Worm (Caenorhabditis elegans) whole organism, L1 larva: ENCODE data around the gene Y48C3A.20.

Experiments used
- C04F5.9 ChIP-seq: sonication (generic microtip); optimal IDR thresholded peaks from 2 replicates; lab custom pipeline; 2016; ENCODE audit warnings: missing genetic modification characterization, missing compliant biosample characterization
- C16A3.4 ChIP-seq: fragments of 150-350 bp; optimal IDR thresholded peaks from 2 replicates; lab custom pipeline; 2014; ENCODE audit warnings: missing biosample characterization, missing genetic modification characterization
- F16B12.6 ChIP-seq: fragments of 150-350 bp; optimal IDR thresholded peaks from 2 replicates; lab custom pipeline; 2014; ENCODE audit warnings: missing biosample characterization, missing genetic modification characterization
- aly-2 ChIP-seq: fragments of 150-350 bp; optimal IDR thresholded peaks from 2 replicates; lab custom pipeline; 2014; ENCODE audit warnings: missing biosample characterization, missing genetic modification characterization
- ama-1 ChIP-seq: fragments of 150-350 bp; optimal IDR thresholded peaks from 2 replicates; lab custom pipeline; 2014
- blmp-1 ChIP-seq: fragments of 150-350 bp; optimal IDR thresholded peaks from 2 replicates; lab custom pipeline; 2014; ENCODE audit warnings: missing biosample characterization, missing genetic modification characterization
- ceh-88 ChIP-seq: fragments of 200-800 bp; sonication (Bioruptor generic); IDR thresholded peaks from 2 replicates; pipeline ENCODE4 v1.3.6; 2022; ENCODE audit warnings: missing genetic modification characterization, missing compliant biosample characterization
- ces-1 ChIP-seq: fragments of 150-350 bp; optimal IDR thresholded peaks from 2 replicates; lab custom pipeline; 2014; ENCODE audit warnings: missing biosample characterization, missing genetic modification reagents, missing genetic modification characterization
- dsc-1 ChIP-seq: sonication (generic microtip); optimal IDR thresholded peaks from 2 replicates; lab custom pipeline; 2016; ENCODE audit warnings: mild to moderate bottlenecking, missing genetic modification characterization, missing compliant biosample characterization
- efl-1 ChIP-seq, 4 experiments: fragments of 150-350 bp; optimal IDR thresholded peaks in 3 of 4; peaks in 1 of 4; 1 replicate in 1 of 4; 2 replicates in 3 of 4; lab custom pipeline; 2014; ENCODE audit warnings: missing biosample characterization in 2 of 4, missing genetic modification characterization in 2 of 4, missing genetic modification reagents in 2 of 4
- efl-3 ChIP-seq: fragments of 200-800 bp; sonication (Bioruptor generic); optimal IDR thresholded peaks from 2 replicates; lab custom pipeline; 2018; ENCODE audit warnings: mild to moderate bottlenecking, missing genetic modification characterization, missing compliant biosample characterization
- egl-27 ChIP-seq, 2 experiments: fragments of 150-350 bp in 1 of 2; sonication (generic microtip); optimal IDR thresholded peaks; 3 replicates each; lab custom pipeline; 2017 to 2018; ENCODE audit warnings: missing biosample characterization in 2 of 2, missing genetic modification characterization in 2 of 2, missing genetic modification reagents in 2 of 2
- elt-2 ChIP-seq: sonication (generic microtip); optimal IDR thresholded peaks from 2 replicates; lab custom pipeline; 2016; ENCODE audit warnings: missing genetic modification characterization, mild to moderate bottlenecking, inconsistent platforms, missing compliant biosample characterization, missing genetic modification reagents
- fkh-4 ChIP-seq: sonication (generic microtip); optimal IDR thresholded peaks from 2 replicates; lab custom pipeline; 2016; ENCODE audit warnings: missing compliant biosample characterization, missing genetic modification characterization, borderline replicate concordance
- fkh-8 ChIP-seq: sonication (generic microtip); optimal IDR thresholded peaks from 2 replicates; lab custom pipeline; 2016; ENCODE audit warnings: mild to moderate bottlenecking, missing genetic modification characterization, missing compliant biosample characterization
- irx-1 ChIP-seq: sonication (generic microtip); optimal IDR thresholded peaks from 2 replicates; lab custom pipeline; 2016; ENCODE audit warnings: missing genetic modification characterization, missing compliant biosample characterization
- isw-1 ChIP-seq: fragments of 200-800 bp; sonication (Bioruptor generic); IDR thresholded peaks from 2 replicates; pipeline ENCODE4 v1.3.6; 2022; ENCODE audit warnings: missing genetic modification characterization, missing compliant biosample characterization
- lin-13 ChIP-seq: fragments of 150-350 bp; optimal IDR thresholded peaks from 2 replicates; lab custom pipeline; 2014; ENCODE audit warnings: missing biosample characterization, missing genetic modification reagents, missing genetic modification characterization
- lin-15B ChIP-seq: fragments of 150-350 bp; sonication (generic microtip); optimal IDR thresholded peaks from 3 replicates; lab custom pipeline; 2014; ENCODE audit warnings: missing biosample characterization, missing genetic modification characterization
- lin-35 ChIP-seq, 2 experiments: fragments of 150-350 bp; optimal IDR thresholded peaks; 2 replicates each; lab custom pipeline; 2014; ENCODE audit warnings: missing biosample characterization in 2 of 2, missing genetic modification characterization in 2 of 2, missing genetic modification reagents in 2 of 2
- lir-3 ChIP-seq: sonication (generic microtip); optimal IDR thresholded peaks from 2 replicates; lab custom pipeline; 2016; ENCODE audit warnings: mild to moderate bottlenecking, missing genetic modification characterization, moderate library complexity, missing compliant biosample characterization; ENCODE audit not compliant: poor library complexity
- mab-9 ChIP-seq: fragments of 200-800 bp; sonication (Bioruptor generic); IDR thresholded peaks from 2 replicates; pipeline ENCODE4 v1.3.6; 2022; ENCODE audit warnings: missing genetic modification reagents, missing genetic modification characterization, missing compliant biosample characterization
- nhr-11 ChIP-seq: fragments of 150-350 bp; optimal IDR thresholded peaks from 2 replicates; lab custom pipeline; 2014; ENCODE audit warnings: missing biosample characterization, missing genetic modification characterization
- nhr-20 ChIP-seq: sonication (generic microtip); optimal IDR thresholded peaks from 2 replicates; lab custom pipeline; 2016; ENCODE audit warnings: mild to moderate bottlenecking, missing genetic modification characterization, missing compliant biosample characterization
- nhr-237 ChIP-seq: fragments of 150-350 bp; optimal IDR thresholded peaks from 2 replicates; lab custom pipeline; 2014; ENCODE audit warnings: missing biosample characterization, missing genetic modification characterization
- nhr-71 ChIP-seq: sonication (generic microtip); optimal IDR thresholded peaks from 2 replicates; lab custom pipeline; 2016; ENCODE audit warnings: mild to moderate bottlenecking, missing genetic modification characterization, moderate library complexity, missing compliant biosample characterization
- nhr-77 ChIP-seq: fragments of 150-350 bp; optimal IDR thresholded peaks from 2 replicates; lab custom pipeline; 2014; ENCODE audit warnings: missing biosample characterization, missing genetic modification characterization
- nhr-85 ChIP-seq: sonication (generic microtip); peaks from one replicate; lab custom pipeline; 2016; ENCODE audit warnings: missing genetic modification characterization, inconsistent platforms, missing compliant biosample characterization
- pag-3 ChIP-seq: sonication (generic microtip); optimal IDR thresholded peaks from 2 replicates; lab custom pipeline; 2017; ENCODE audit warnings: missing genetic modification characterization, mild to moderate bottlenecking, missing compliant biosample characterization, antibody characterized with exemption, borderline replicate concordance; ENCODE audit not compliant: insufficient read depth
- pax-3 ChIP-seq: fragments of 200-800 bp; sonication (Bioruptor generic); optimal IDR thresholded peaks from 2 replicates; lab custom pipeline; 2018; ENCODE audit warnings: mild to moderate bottlenecking, missing genetic modification characterization, moderate library complexity, missing compliant biosample characterization
- rnt-1 ChIP-seq: sonication (generic microtip); optimal IDR thresholded peaks from 2 replicates; lab custom pipeline; 2016; ENCODE audit warnings: mild to moderate bottlenecking, missing genetic modification characterization, moderate library complexity, missing compliant biosample characterization
- skn-1 ChIP-seq: fragments of 150-350 bp; optimal IDR thresholded peaks from 2 replicates; lab custom pipeline; 2014; ENCODE audit warnings: missing biosample characterization, missing genetic modification characterization
- sptf-1 ChIP-seq: fragments of 150-350 bp; optimal IDR thresholded peaks from 2 replicates; lab custom pipeline; 2014; ENCODE audit warnings: missing biosample characterization, missing genetic modification characterization
- swsn-7 ChIP-seq: sonication (generic microtip); optimal IDR thresholded peaks from 2 replicates; lab custom pipeline; 2016; ENCODE audit warnings: missing genetic modification characterization, missing compliant biosample characterization
- unc-130 ChIP-seq: fragments of 150-350 bp; optimal IDR thresholded peaks from 2 replicates; lab custom pipeline; 2017; ENCODE audit warnings: missing biosample characterization, missing genetic modification characterization, inconsistent platforms
- unc-30 ChIP-seq: sonication (generic microtip); optimal IDR thresholded peaks from 2 replicates; lab custom pipeline; 2017; ENCODE audit warnings: missing biosample characterization, missing genetic modification characterization
- unc-62 ChIP-seq: fragments of 150-350 bp; optimal IDR thresholded peaks from 2 replicates; lab custom pipeline; 2014; ENCODE audit warnings: missing biosample characterization, missing genetic modification reagents, missing genetic modification characterization
- unc-98 ChIP-seq: fragments of 200-800 bp; sonication (Bioruptor generic); IDR thresholded peaks from 2 replicates; pipeline ENCODE4 v1.3.6; 2022; ENCODE audit warnings: missing genetic modification characterization, missing compliant biosample characterization
- vab-15 ChIP-seq: sonication (generic microtip); optimal IDR thresholded peaks from 2 replicates; lab custom pipeline; 2017; ENCODE audit warnings: missing genotype, mild to moderate bottlenecking, missing genetic modification characterization, missing compliant biosample characterization
- zag-1 ChIP-seq: fragments of 150-350 bp; optimal IDR thresholded peaks from 2 replicates; lab custom pipeline; 2014; ENCODE audit warnings: missing biosample characterization, missing genetic modification characterization
- zip-4 ChIP-seq: fragments of 200-800 bp; sonication (Bioruptor generic); optimal IDR thresholded peaks from 2 replicates; lab custom pipeline; 2018; ENCODE audit warnings: mild to moderate bottlenecking, missing genetic modification characterization, moderate library complexity, missing compliant biosample characterization
- ztf-4 ChIP-seq: fragments of 150-350 bp; optimal IDR thresholded peaks from 2 replicates; lab custom pipeline; 2014; ENCODE audit warnings: missing biosample characterization, missing genetic modification characterization

Gene Y48C3A.20

ce11 chrII:13339984-13340383 is 29.4 kb upstream of the Y48C3A.20 start:
- TF ChIP-seq lin-15B (tag; lab: Kevin White, UChicago) (no peak), nhr-11 (tag; lab: Kevin White, UChicago) (no peak), nhr-237 (tag; lab: Kevin White, UChicago) (no peak), lin-13 (no peak), lin-35 (GFP tag; optimal IDR thresholded peaks at IDR 0.05; lab: Kevin White, UChicago) (no peak), nhr-85 (no peak), aly-2 (tag; lab: Kevin White, UChicago) (no peak), elt-2 (tag; lab: Kevin White, UChicago) (no peak), rnt-1 (tag; lab: Kevin White, UChicago) (no peak), pax-3 (tag; lab: Kevin White, UChicago) (no peak), zag-1 (no peak), nhr-71 (tag; lab: Kevin White, UChicago) (no peak)

- TF ChIP-seq efl-1 (optimal IDR thresholded peaks at IDR 0.05; lab: Kevin White, UChicago) = no peak
- no peak for TF ChIP-seq efl-1 (GFP tag; optimal IDR thresholded peaks at IDR 0.05 in 1 of 2; lab: Kevin White, UChicago)
- no peak for TF ChIP-seq ztf-4 (tag; lab: Kevin White, UChicago)
- TF ChIP-seq, all 84 proteins: peak for 0
These were observed 28.1 kb upstream of the Y48C3A.20 start for ce11 chrII:13341320-13341719.

ce11 chrII:13356092-13356491 is 13.3 kb upstream of the Y48C3A.20 start, which contains the start of gene dmsr-3:
dmsr-3 (minus strand) TSS chrII:13356192.
- TF ChIP-seq pag-3 (tag; lab: Kevin White, UChicago) (no peak), unc-130 (no peak), efl-3 (GFP tag; lab: Kevin White, UChicago) (no peak), zip-4 (GFP tag; lab: Kevin White, UChicago) (no peak), unc-98 (GFP tag; lab: Robert Waterston, UW) (no peak), fkh-8 (tag; lab: Kevin White, UChicago) (no peak), C16A3.4 (tag; lab: Kevin White, UChicago) (no peak), C04F5.9 (tag; lab: Kevin White, UChicago) (no peak), dsc-1 (tag; lab: Kevin White, UChicago) (no peak), vab-15 (tag; lab: Kevin White, UChicago) (no peak), sptf-1 (no peak), nhr-77 (tag; lab: Kevin White, UChicago) (no peak), swsn-7 (tag; lab: Kevin White, UChicago) (no peak), pax-3 (tag; lab: Kevin White, UChicago) (no peak), lir-3 (tag; lab: Kevin White, UChicago) (no peak), skn-1 (tag; lab: Kevin White, UChicago) (no peak), isw-1 (GFP tag; lab: Robert Waterston, UW) (no peak), unc-30 (tag; lab: Kevin White, UChicago) (no peak)

- TF ChIP-seq fkh-4 (tag; lab: Kevin White, UChicago) = no peak
- TF ChIP-seq swsn-7 (tag; lab: Kevin White, UChicago) = no peak
- no peak for TF ChIP-seq mab-9 (GFP tag; lab: Robert Waterston, UW)
- no peak for TF ChIP-seq blmp-1
- TF ChIP-seq ces-1 = no peak
- TF ChIP-seq ama-1 (lab: Kevin White, UChicago) = no peak
- TF ChIP-seq unc-98 (GFP tag; lab: Robert Waterston, UW) = no peak
- TF ChIP-seq C04F5.9 (tag; lab: Kevin White, UChicago) = no peak
- no peak for TF ChIP-seq irx-1 (tag; lab: Kevin White, UChicago)
- TF ChIP-seq egl-27 (tag; optimal IDR thresholded peaks at IDR 0.05; lab: Kevin White, UChicago) = no peak
- TF ChIP-seq F16B12.6 (tag; lab: Kevin White, UChicago) = no peak
- no peak for TF ChIP-seq unc-62 (GFP tag; lab: Kevin White, UChicago)
- no peak for TF ChIP-seq nhr-71 (tag; lab: Kevin White, UChicago)
- no peak for TF ChIP-seq nhr-20
- no peak for TF ChIP-seq ceh-88 (GFP tag; lab: Robert Waterston, UW)
- no peak for TF ChIP-seq skn-1 (tag; lab: Kevin White, UChicago)
These were observed 1.6 kb upstream of the Y48C3A.20 start for ce11 chrII:13367784-13368183.
